Worm (Caenorhabditis elegans) whole organism, late embryonic: ENCODE measurements around the gene sel-10.
A peak's percentile ranks its signal among the peaks of the same experiment; 100 is the strongest.

ENCODE experiments used
- C08G9.2 ChIP-seq: sonication (generic microtip); optimal IDR thresholded peaks from 2 replicates; lab custom pipeline; 2016; ENCODE audit warnings: mild to moderate bottlenecking, missing genetic modification characterization, moderate library complexity, missing compliant biosample characterization
- C38D4.7 ChIP-seq: fragments of 200-800 bp; sonication (Bioruptor generic); optimal IDR thresholded peaks from 2 replicates; lab custom pipeline; 2018; ENCODE audit warnings: mild to moderate bottlenecking, missing genetic modification characterization, moderate library complexity, missing compliant biosample characterization
- K02D7.2 ChIP-seq: sonication (generic microtip); optimal IDR thresholded peaks from 2 replicates; lab custom pipeline; 2017; ENCODE audit warnings: mild to moderate bottlenecking, missing genetic modification characterization, missing compliant biosample characterization
- K09A11.1 ChIP-seq: sonication (generic microtip); optimal IDR thresholded peaks from 2 replicates; lab custom pipeline; 2017; ENCODE audit warnings: antibody characterized with exemption, mild to moderate bottlenecking, missing genetic modification characterization, missing compliant biosample characterization; ENCODE audit not compliant: insufficient read depth
- Y22D7AL.16 ChIP-seq: sonication (generic microtip); optimal IDR thresholded peaks from 2 replicates; lab custom pipeline; 2016; ENCODE audit warnings: missing genetic modification characterization, missing compliant biosample characterization
- ahr-1 ChIP-seq: sonication (generic microtip); optimal IDR thresholded peaks from 2 replicates; lab custom pipeline; 2016; ENCODE audit warnings: missing genetic modification characterization, missing compliant biosample characterization
- ama-1 ChIP-seq: fragments of 150-350 bp; optimal IDR thresholded peaks from 2 replicates; lab custom pipeline; 2014
- ceh-14 ChIP-seq: sonication (generic microtip); optimal IDR thresholded peaks from 2 replicates; lab custom pipeline; 2016; ENCODE audit warnings: missing genotype, missing genetic modification characterization, missing compliant biosample characterization
- ceh-19 ChIP-seq: fragments of 200-800 bp; sonication (Bioruptor generic); optimal IDR thresholded peaks from 2 replicates; lab custom pipeline; 2018; ENCODE audit warnings: mild to moderate bottlenecking, missing genetic modification characterization, missing compliant biosample characterization
- ceh-2 ChIP-seq: sonication (generic microtip); optimal IDR thresholded peaks from 2 replicates; lab custom pipeline; 2016; ENCODE audit warnings: missing genotype, missing genetic modification characterization, missing compliant biosample characterization
- ceh-30 ChIP-seq: fragments of 150-350 bp; optimal IDR thresholded peaks from 2 replicates; lab custom pipeline; 2014; ENCODE audit warnings: missing biosample characterization, missing genetic modification characterization
- ceh-34 ChIP-seq: sonication (generic microtip); optimal IDR thresholded peaks from 2 replicates; lab custom pipeline; 2016; ENCODE audit warnings: mild to moderate bottlenecking, missing genetic modification characterization, missing compliant biosample characterization
- ceh-48 ChIP-seq: sonication (generic microtip); optimal IDR thresholded peaks from 2 replicates; lab custom pipeline; 2016; ENCODE audit warnings: missing genetic modification characterization, inconsistent platforms, missing compliant biosample characterization
- ceh-9 ChIP-seq: sonication (generic microtip); optimal IDR thresholded peaks from 2 replicates; lab custom pipeline; 2016; ENCODE audit warnings: mild to moderate bottlenecking, missing genetic modification characterization, inconsistent platforms, missing compliant biosample characterization
- dmd-4 ChIP-seq: sonication (generic microtip); optimal IDR thresholded peaks from 2 replicates; lab custom pipeline; 2016; ENCODE audit warnings: borderline replicate concordance, missing genetic modification characterization, missing compliant biosample characterization
- elt-2 ChIP-seq: sonication (generic microtip); optimal IDR thresholded peaks from 2 replicates; lab custom pipeline; 2016; ENCODE audit warnings: missing genetic modification reagents, missing genetic modification characterization, missing compliant biosample characterization
- elt-4 ChIP-seq: sonication (generic microtip); optimal IDR thresholded peaks from 2 replicates; lab custom pipeline; 2016; ENCODE audit warnings: missing genetic modification characterization, missing compliant biosample characterization
- eyg-1 ChIP-seq: sonication (generic microtip); optimal IDR thresholded peaks from 2 replicates; lab custom pipeline; 2016; ENCODE audit warnings: missing genotype, missing genetic modification characterization, missing compliant biosample characterization
- fax-1 ChIP-seq: sonication (generic microtip); optimal IDR thresholded peaks from 2 replicates; lab custom pipeline; 2016; ENCODE audit warnings: missing genotype, missing genetic modification characterization, missing compliant biosample characterization
- fkh-10 ChIP-seq: fragments of 150-350 bp; optimal IDR thresholded peaks from 2 replicates; lab custom pipeline; 2014; ENCODE audit warnings: missing biosample characterization, missing genetic modification reagents, missing genetic modification characterization
- fkh-6 ChIP-seq: sonication (generic microtip); optimal IDR thresholded peaks from 2 replicates; lab custom pipeline; 2016; ENCODE audit warnings: missing genetic modification characterization, missing compliant biosample characterization
- hlh-15 ChIP-seq: sonication (generic microtip); optimal IDR thresholded peaks from 2 replicates; lab custom pipeline; 2016; ENCODE audit warnings: missing genetic modification characterization, missing compliant biosample characterization
- hlh-30 ChIP-seq: sonication (generic microtip); optimal IDR thresholded peaks from 2 replicates; lab custom pipeline; 2017; ENCODE audit warnings: antibody characterized with exemption, missing genetic modification characterization, missing compliant biosample characterization; ENCODE audit not compliant: insufficient read depth
- hlh-8 ChIP-seq: sonication (generic microtip); optimal IDR thresholded peaks from 2 replicates; lab custom pipeline; 2016; ENCODE audit warnings: missing genotype, missing genetic modification characterization, missing compliant biosample characterization
- lim-6 ChIP-seq: sonication (generic microtip); optimal IDR thresholded peaks from 2 replicates; lab custom pipeline; 2016; ENCODE audit warnings: missing genetic modification characterization, missing compliant biosample characterization
- lin-11 ChIP-seq: fragments of 200-800 bp; sonication (Bioruptor generic); optimal IDR thresholded peaks from 2 replicates; lab custom pipeline; 2018; ENCODE audit warnings: mild to moderate bottlenecking, missing genetic modification characterization, missing compliant biosample characterization
- nhr-11 ChIP-seq: fragments of 150-350 bp; optimal IDR thresholded peaks from 2 replicates; lab custom pipeline; 2014; ENCODE audit warnings: missing biosample characterization, missing genetic modification characterization
- nhr-232 ChIP-seq: sonication (generic microtip); optimal IDR thresholded peaks from 2 replicates; lab custom pipeline; 2016; ENCODE audit warnings: missing genetic modification characterization, missing compliant biosample characterization
- npax-4 ChIP-seq: sonication (generic microtip); optimal IDR thresholded peaks from 2 replicates; lab custom pipeline; 2016; ENCODE audit warnings: missing genetic modification characterization, missing compliant biosample characterization
- odd-2 ChIP-seq: sonication (generic microtip); optimal IDR thresholded peaks from 2 replicates; lab custom pipeline; 2017; ENCODE audit warnings: antibody characterized with exemption, mild to moderate bottlenecking, missing genetic modification characterization, missing compliant biosample characterization
- pax-1 ChIP-seq: fragments of 150-350 bp; optimal IDR thresholded peaks from 2 replicates; lab custom pipeline; 2014; ENCODE audit warnings: missing biosample characterization, missing genetic modification characterization
- pha-4 ChIP-seq: fragments of 150-350 bp; optimal IDR thresholded peaks from 2 replicates; lab custom pipeline; 2018; ENCODE audit warnings: missing biosample characterization, missing genetic modification reagents, missing genetic modification characterization
- pqm-1 ChIP-seq: sonication (generic microtip); optimal IDR thresholded peaks from 2 replicates; lab custom pipeline; 2016; ENCODE audit warnings: missing genetic modification characterization, missing compliant biosample characterization
- rnt-1 ChIP-seq: sonication (generic microtip); optimal IDR thresholded peaks from 2 replicates; lab custom pipeline; 2016; ENCODE audit warnings: missing genetic modification characterization, missing compliant biosample characterization
- sdc-2 ChIP-seq: sonication (generic microtip); optimal IDR thresholded peaks from 2 replicates; lab custom pipeline; 2016; ENCODE audit warnings: missing genotype, missing genetic modification characterization, missing compliant biosample characterization
- sox-2 ChIP-seq: fragments of 200-800 bp; sonication (Bioruptor generic); IDR thresholded peaks from 2 replicates; pipeline ENCODE4 v1.3.6; 2022; ENCODE audit warnings: missing genetic modification reagents, missing genetic modification characterization, missing compliant biosample characterization
- sox-4 ChIP-seq: sonication (generic microtip); optimal IDR thresholded peaks from 2 replicates; lab custom pipeline; 2017; ENCODE audit warnings: mild to moderate bottlenecking, missing genetic modification characterization, inconsistent platforms, missing compliant biosample characterization
- syd-9 ChIP-seq: sonication (generic microtip); optimal IDR thresholded peaks from 2 replicates; lab custom pipeline; 2016; ENCODE audit warnings: mild to moderate bottlenecking, missing genetic modification characterization, moderate library complexity, missing compliant biosample characterization
- tbx-2 ChIP-seq: sonication (generic microtip); optimal IDR thresholded peaks from 2 replicates; lab custom pipeline; 2016; ENCODE audit warnings: missing genetic modification characterization, missing compliant biosample characterization
- unc-42 ChIP-seq: sonication (generic microtip); optimal IDR thresholded peaks from 2 replicates; lab custom pipeline; 2016; ENCODE audit warnings: missing genotype, missing genetic modification characterization, missing compliant biosample characterization
- unc-55 ChIP-seq: sonication (generic microtip); optimal IDR thresholded peaks from 2 replicates; lab custom pipeline; 2017; ENCODE audit warnings: missing biosample characterization, missing genetic modification reagents, missing genetic modification characterization
- unc-86 ChIP-seq: sonication (generic microtip); optimal IDR thresholded peaks from 2 replicates; lab custom pipeline; 2016; ENCODE audit warnings: missing genetic modification characterization, missing compliant biosample characterization
- zip-5 ChIP-seq: sonication (generic microtip); optimal IDR thresholded peaks from 2 replicates; lab custom pipeline; 2016; ENCODE audit warnings: missing genetic modification characterization, missing compliant biosample characterization

sel-10 gene

DNA sequence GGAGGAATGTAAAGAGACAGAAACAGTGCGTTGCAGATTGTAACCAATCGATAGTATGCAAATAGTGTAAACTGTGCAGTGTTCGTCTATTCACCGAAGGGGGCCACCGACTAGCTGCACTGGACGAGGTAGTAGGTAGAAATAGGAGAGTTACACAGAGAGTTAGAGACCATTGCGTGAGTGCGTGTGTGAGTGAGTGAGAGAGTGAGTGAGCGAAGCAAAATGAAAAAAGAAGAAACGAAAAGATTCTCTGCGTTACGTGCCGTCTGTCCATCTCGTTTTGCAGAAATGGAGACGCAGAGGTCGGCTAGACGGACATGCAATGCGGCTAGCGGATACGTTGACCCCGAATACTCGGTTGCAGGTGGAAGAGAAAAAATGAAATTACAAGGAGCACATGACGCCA is 10.7 kb upstream of the sel-10 start (continued):
- no peak for TF ChIP-seq nhr-232 (tag; lab: Kevin White, UChicago)
- TF ChIP-seq nhr-11 = no peak
- no peak for TF ChIP-seq ama-1
- TF ChIP-seq unc-42 (tag; lab: Kevin White, UChicago) = peak; percentile 53
- peak; percentile 18 for TF ChIP-seq elt-2
- no peak for TF ChIP-seq pqm-1 (tag; lab: Kevin White, UChicago)
- TF ChIP-seq hlh-8 (tag; lab: Kevin White, UChicago) = peak; percentile 44
- TF ChIP-seq ahr-1 = no peak
- peak; percentile 42 for TF ChIP-seq ceh-2 (tag; lab: Kevin White, UChicago)
- TF ChIP-seq ceh-9 (tag; lab: Kevin White, UChicago) = no peak
- TF ChIP-seq fkh-6 (tag; lab: Kevin White, UChicago) = no peak
- TF ChIP-seq npax-4 (tag; lab: Kevin White, UChicago) = no peak
- no peak for TF ChIP-seq sox-4 (tag; lab: Kevin White, UChicago)
- no peak for TF ChIP-seq pha-4 (tag; lab: Kevin White, UChicago)
- no peak for TF ChIP-seq K09A11.1 (tag; lab: Kevin White, UChicago)
- peak; percentile 6 for TF ChIP-seq ceh-14 (tag; lab: Kevin White, UChicago)
- TF ChIP-seq syd-9 = peak; percentile 50
- no peak for TF ChIP-seq C38D4.7
- TF ChIP-seq lim-6 = no peak
- TF ChIP-seq rnt-1 (tag; lab: Kevin White, UChicago) = peak; percentile 39
- TF ChIP-seq unc-86 (tag; lab: Kevin White, UChicago) = no peak
- no peak for TF ChIP-seq fax-1 (tag; lab: Kevin White, UChicago)
- no peak for TF ChIP-seq K02D7.2 (tag; lab: Kevin White, UChicago)
- TF ChIP-seq odd-2 (tag; lab: Kevin White, UChicago) = no peak
- TF ChIP-seq tbx-2 (tag; lab: Kevin White, UChicago) = peak; percentile 82
- TF ChIP-seq lin-11 = no peak
- peak; percentile 36 for TF ChIP-seq unc-55 (GFP tag; lab: Kevin White, UChicago)
- TF ChIP-seq ceh-19 (GFP tag; lab: Kevin White, UChicago) = no peak
- TF ChIP-seq sox-2 = peak; percentile 13; the same call in 1 of the 2 replicates
- no peak for TF ChIP-seq ceh-48 (tag; lab: Kevin White, UChicago)
- no peak for TF ChIP-seq dmd-4 (tag; lab: Kevin White, UChicago)
- TF ChIP-seq ceh-30 (tag; lab: Kevin White, UChicago) = peak; percentile 9
- TF ChIP-seq elt-4 = no peak
- TF ChIP-seq Y22D7AL.16 = no peak
- TF ChIP-seq fkh-10 (GFP tag; lab: Kevin White, UChicago) = no peak

DNA sequence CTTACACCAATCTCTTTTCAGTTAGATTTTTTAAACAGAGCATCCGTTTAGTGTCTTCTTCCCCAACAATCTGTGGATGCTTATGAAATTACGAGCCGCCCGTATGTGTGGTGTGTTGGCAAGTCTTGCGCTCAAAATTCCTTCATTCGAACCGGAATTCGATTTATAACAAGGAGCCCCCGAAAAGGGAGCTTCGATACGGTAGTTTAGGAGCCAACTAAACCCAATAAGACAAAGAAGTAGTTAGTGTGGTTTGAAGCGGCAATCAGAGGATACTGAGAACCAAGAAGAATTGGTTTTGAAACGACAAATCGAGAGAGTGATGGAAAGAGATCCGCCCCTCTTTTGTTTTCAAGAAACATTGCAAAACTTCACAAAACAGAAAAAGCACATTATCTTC is 6.8 kb upstream of the sel-10 start:
- no peak for TF ChIP-seq hlh-30
- peak; percentile 68 for TF ChIP-seq unc-42 (tag; lab: Kevin White, UChicago)

DNA sequence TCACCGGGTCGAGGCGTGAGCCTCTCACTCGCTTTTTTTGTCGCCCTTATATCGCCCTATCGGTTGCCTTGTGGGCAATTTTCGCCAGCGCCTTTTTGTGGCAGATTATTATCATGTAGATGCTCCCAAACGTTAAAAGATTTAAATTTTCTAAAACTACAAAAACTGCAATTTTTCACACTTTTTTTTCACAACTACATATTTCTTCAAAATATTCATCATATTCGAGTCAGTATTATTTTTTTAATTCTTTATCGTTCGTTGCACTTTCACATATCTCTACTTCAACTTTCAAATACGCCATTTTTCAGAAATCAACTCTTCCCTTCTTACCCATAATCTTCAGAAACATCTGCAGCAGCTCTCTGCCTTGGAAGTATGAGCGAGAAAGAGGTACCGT is 6.2 kb upstream of the sel-10 start, which contains the start of gene ceh-24:
Gene ceh-24, plus strand, starts transcription at position 301 of the 400 bp plus-strand sequence.
- TF ChIP-seq Y22D7AL.16 = no peak
- TF ChIP-seq C08G9.2 (tag; lab: Kevin White, UChicago) = no peak
- TF ChIP-seq nhr-11 = no peak
- no peak for TF ChIP-seq K09A11.1 (tag; lab: Kevin White, UChicago)
- TF ChIP-seq sox-4 (tag; lab: Kevin White, UChicago) = no peak
- TF ChIP-seq sdc-2 = no peak
- no peak for TF ChIP-seq hlh-15 (tag; lab: Kevin White, UChicago)
- TF ChIP-seq syd-9 = no peak
- TF ChIP-seq zip-5 (tag; lab: Kevin White, UChicago) = no peak
- TF ChIP-seq ceh-48 (tag; lab: Kevin White, UChicago) = no peak
- no peak for TF ChIP-seq dmd-4 (tag; lab: Kevin White, UChicago)
- no peak for TF ChIP-seq pax-1 (tag; lab: Kevin White, UChicago)
- TF ChIP-seq K02D7.2 (tag; lab: Kevin White, UChicago) = no peak
- TF ChIP-seq npax-4 (tag; lab: Kevin White, UChicago) = no peak
- no peak for TF ChIP-seq elt-2
- no peak for TF ChIP-seq tbx-2 (tag; lab: Kevin White, UChicago)
- TF ChIP-seq ceh-34 (tag; lab: Kevin White, UChicago) = no peak
- TF ChIP-seq eyg-1 = no peak
